Worm (Caenorhabditis elegans) whole organism, L3 larva: ENCODE data around the gene W03B1.3.

Experiments
- elt-1 ChIP-seq: fragments of 150-350 bp; optimal IDR thresholded peaks from 2 replicates; lab custom pipeline; 2014; ENCODE audit warnings: missing biosample characterization, missing genetic modification characterization
- lin-39 ChIP-seq: fragments of 150-350 bp; optimal IDR thresholded peaks from 2 replicates; lab custom pipeline; 2018; ENCODE audit warnings: missing biosample characterization, missing genetic modification reagents, missing genetic modification characterization
- nhr-77 ChIP-seq: fragments of 150-350 bp; optimal IDR thresholded peaks from 2 replicates; lab custom pipeline; 2014; ENCODE audit warnings: missing biosample characterization, missing genetic modification characterization
- pha-4 ChIP-seq: fragments of 150-350 bp; optimal IDR thresholded peaks from 2 replicates; lab custom pipeline; 2014; ENCODE audit warnings: missing biosample characterization, missing genetic modification reagents, missing genetic modification characterization
- snpc-4 ChIP-seq: fragments of 150-350 bp; optimal IDR thresholded peaks from 2 replicates; lab custom pipeline; 2014; ENCODE audit warnings: missing biosample characterization, missing genetic modification characterization
- ztf-4 ChIP-seq: fragments of 150-350 bp; optimal IDR thresholded peaks from 2 replicates; lab custom pipeline; 2014; ENCODE audit warnings: missing biosample characterization, missing genetic modification characterization

ce11 chrIV:4294552-4294951, 41.5 kb downstream of the W03B1.3 start, which contains the start of gene F15E6.3:
- no peak for TF ChIP-seq lin-39 (tag; lab: Kevin White, UChicago)
- TF ChIP-seq elt-1 (tag; lab: Kevin White, UChicago): no peak
- TF ChIP-seq ztf-4 (tag; lab: Kevin White, UChicago): no peak
- no peak for TF ChIP-seq snpc-4
- TF ChIP-seq nhr-77: no peak
- TF ChIP-seq pha-4 (tag; lab: Kevin White, UChicago): no peak
